Fruit fly (Drosophila melanogaster) whole organism, prepupa: ENCODE measurements around the gene CG14543.

ENCODE experiments used
- CG11762 ChIP-seq: fragments of 200-800 bp; sonication (Bioruptor generic); optimal IDR thresholded peaks from 3 replicates; lab custom pipeline; 2016; ENCODE audit warnings: missing biosample characterization, missing genetic modification characterization; ENCODE audit not compliant: insufficient read depth
- CG16779 ChIP-seq: fragments of 200-800 bp; sonication (Bioruptor generic); optimal IDR thresholded peaks from 3 replicates; lab custom pipeline; 2017; ENCODE audit warnings: missing biosample characterization, mild to moderate bottlenecking, missing genetic modification characterization
- OdsH ChIP-seq: fragments of 200-800 bp; sonication (Bioruptor generic); optimal IDR thresholded peaks from 3 replicates; lab custom pipeline; 2016; ENCODE audit warnings: missing biosample characterization, missing genetic modification characterization
- fd59A ChIP-seq: fragments of 200-800 bp; sonication (Bioruptor generic); optimal IDR thresholded peaks from 2 replicates; lab custom pipeline; 2017; ENCODE audit warnings: missing biosample characterization, mild to moderate bottlenecking, missing genetic modification characterization, missing genetic modification reagents
- net ChIP-seq: fragments of 200-800 bp; sonication (Bioruptor generic); optimal IDR thresholded peaks from 3 replicates; lab custom pipeline; 2016; ENCODE audit warnings: missing biosample characterization, missing genetic modification characterization
- topi ChIP-seq: fragments of 200-800 bp; sonication (Bioruptor generic); optimal IDR thresholded peaks from 3 replicates; lab custom pipeline; 2016; ENCODE audit warnings: missing biosample characterization, missing genetic modification characterization

- TF ChIP-seq CG16779 (tag; lab: Kevin White, UChicago) (no peak), fd59A (no peak), net (no peak), topi (GFP tag; lab: Kevin White, UChicago) (no peak), OdsH (GFP tag; lab: Kevin White, UChicago) (no peak), CG11762 (no peak)
Measured at dm6 chr3R:26009766-26010414, 46.5 kb upstream of the CG14543 start.
